Fruit fly (Drosophila melanogaster): ENCODE data around the gene mRpS11.

Gene mRpS11

dm6 chr3R:17072526-17073114 lies at the start of gene mRpS11, which contains the start of gene Ns1:
mRpS11 (plus strand) TSS chr3R:17072732.
Ns1 (minus strand) TSS chr3R:17072675.
- no peak for TF ChIP-seq usp (GFP tag; optimal IDR thresholded peaks at IDR 0.05)
- no peak for TF ChIP-seq Dll (optimal IDR thresholded peaks at IDR 0.05)
- TF ChIP-seq pan (optimal IDR thresholded peaks at IDR 0.05), result no peak
- no peak for TF ChIP-seq psq (optimal IDR thresholded peaks at IDR 0.05)
- TF ChIP-seq EcR (GFP tag; optimal IDR thresholded peaks at IDR 0.05), result no peak
- no peak for TF ChIP-seq CG8478 (optimal IDR thresholded peaks at IDR 0.05)

DNA sequence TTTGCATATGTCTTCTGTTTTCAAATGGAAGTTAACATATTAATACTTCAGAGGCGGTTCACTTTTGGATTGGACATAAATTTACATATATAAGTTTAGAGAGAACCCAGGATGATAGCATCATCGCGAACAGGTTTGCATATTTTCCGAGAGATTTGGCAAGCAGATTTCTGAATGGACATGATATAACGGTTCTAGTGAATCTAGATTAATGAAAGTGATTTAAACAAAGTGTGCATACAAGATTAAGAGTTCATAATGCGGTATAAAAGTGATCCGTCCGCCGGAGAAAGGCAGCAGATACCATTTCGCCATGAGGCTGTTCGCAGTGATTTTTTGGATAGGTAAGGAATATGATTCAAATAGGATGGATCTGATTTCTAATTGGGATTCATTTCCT lies 44.1 kb upstream of the mRpS11 start, which contains the start of gene CG5225:
Gene CG5225, plus strand, starts transcription at position 301 of the 400 bp plus-strand sequence.
- TF ChIP-seq EcR (GFP tag; optimal IDR thresholded peaks at IDR 0.05), result no peak

dm6 chr3R:17029796-17030195 lies 42.7 kb upstream of the mRpS11 start:
- TF ChIP-seq CG8478 (optimal IDR thresholded peaks at IDR 0.05) (no peak), Dll (optimal IDR thresholded peaks at IDR 0.05) (no peak), EcR (GFP tag; optimal IDR thresholded peaks at IDR 0.05) (no peak), usp (GFP tag; optimal IDR thresholded peaks at IDR 0.05) (no peak), psq (optimal IDR thresholded peaks at IDR 0.05) (no peak), pan (optimal IDR thresholded peaks at IDR 0.05) (no peak)

DNA sequence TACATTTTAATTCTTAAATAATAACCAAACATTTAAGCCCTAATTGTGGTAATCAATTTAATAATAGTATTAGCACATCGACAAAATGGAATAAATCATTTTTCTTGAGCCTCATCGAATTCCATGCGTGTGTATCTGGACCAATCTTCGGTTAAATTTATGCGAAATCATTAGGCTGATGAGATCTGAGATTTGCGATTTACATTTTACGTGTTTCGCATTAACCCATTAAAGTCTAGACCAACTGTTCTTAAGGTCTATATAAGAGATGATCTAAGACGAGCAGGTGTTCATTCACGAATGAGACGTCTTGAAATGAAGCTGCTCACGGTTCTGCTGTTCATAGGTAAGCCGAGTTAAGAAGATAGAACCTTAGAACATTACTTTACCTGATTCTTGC lies 41.0 kb upstream of the mRpS11 start, which contains the start of gene CG31268:
Gene CG31268, plus strand, starts transcription at position 301 of the 400 bp plus-strand sequence.
- TF ChIP-seq psq (optimal IDR thresholded peaks at IDR 0.05) (no peak), usp (GFP tag; optimal IDR thresholded peaks at IDR 0.05) (no peak), pan (optimal IDR thresholded peaks at IDR 0.05) (no peak), CG8478 (optimal IDR thresholded peaks at IDR 0.05) (no peak), Dll (optimal IDR thresholded peaks at IDR 0.05) (no peak), EcR (GFP tag; optimal IDR thresholded peaks at IDR 0.05) (no peak)

DNA sequence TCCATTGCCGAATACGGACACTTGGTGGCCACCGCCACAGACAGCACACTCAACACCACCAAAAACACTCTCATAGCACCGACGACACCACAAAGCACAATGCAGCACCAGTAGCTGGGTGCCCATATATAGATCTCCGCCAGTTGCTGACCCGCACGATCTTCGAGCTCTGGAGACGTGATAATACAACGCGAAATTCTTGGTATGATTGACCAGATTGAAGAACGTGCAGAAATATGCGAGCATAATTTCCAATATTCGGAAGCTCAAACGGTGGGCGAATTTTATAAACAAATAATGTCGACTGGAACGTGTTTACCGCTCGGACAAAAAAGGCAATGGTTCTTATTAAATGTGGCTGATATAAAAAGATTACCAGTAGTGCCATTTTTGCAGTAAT lies 36.6 kb upstream of the mRpS11 start, which contains the start of gene CG4009:
Gene CG4009, minus strand, starts transcription at position 101 of the 400 bp plus-strand sequence.
- no peak for TF ChIP-seq usp (GFP tag; optimal IDR thresholded peaks at IDR 0.05)
- no peak for TF ChIP-seq Dll (optimal IDR thresholded peaks at IDR 0.05)

- TF ChIP-seq EcR (GFP tag; optimal IDR thresholded peaks at IDR 0.05) (no peak), pan (optimal IDR thresholded peaks at IDR 0.05) (no peak), usp (GFP tag; optimal IDR thresholded peaks at IDR 0.05) (no peak), psq (optimal IDR thresholded peaks at IDR 0.05) (no peak), CG8478 (optimal IDR thresholded peaks at IDR 0.05) (no peak), Dll (optimal IDR thresholded peaks at IDR 0.05) (no peak)
Measured at dm6 chr3R:17039993-17040807, 32.3 kb upstream of the mRpS11 start, which contains the start of the genes CG18213 and Trm7-32. CG18213 (minus strand) TSS chr3R:17040203. Trm7-32 (plus strand) TSS chr3R:17040682.

dm6 chr3R:17042838-17043569 lies 29.5 kb upstream of the mRpS11 start, which contains the start of the genes bdwf and Patr-1:
bdwf (minus strand) TSS chr3R:17043136.
Patr-1 (plus strand) TSS chr3R:17043564.
- TF ChIP-seq Dll (optimal IDR thresholded peaks at IDR 0.05) (no peak), pan (optimal IDR thresholded peaks at IDR 0.05) (no peak), EcR (GFP tag; optimal IDR thresholded peaks at IDR 0.05) (no peak), CG8478 (optimal IDR thresholded peaks at IDR 0.05) (no peak), psq (optimal IDR thresholded peaks at IDR 0.05) (no peak), usp (GFP tag; optimal IDR thresholded peaks at IDR 0.05) (no peak)

DNA sequence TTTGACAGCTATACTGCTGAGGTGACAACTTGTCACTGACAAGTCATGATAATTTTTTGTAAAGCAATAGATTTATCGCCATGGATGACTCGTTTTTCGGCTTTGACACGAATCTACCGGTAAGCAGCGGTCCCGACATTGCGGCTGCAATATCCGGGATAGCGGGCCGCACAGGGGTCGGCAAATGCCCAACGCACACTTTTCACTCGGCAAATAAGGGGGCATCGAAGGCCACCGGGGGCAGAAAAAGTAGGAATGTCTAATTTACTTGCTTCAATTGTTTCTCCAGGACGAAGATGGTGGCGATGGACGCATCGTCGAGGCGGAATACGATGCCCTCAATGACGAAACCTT lies 29.0 kb upstream of the mRpS11 start:
- TF ChIP-seq CG8478 (optimal IDR thresholded peaks at IDR 0.05) (no peak), usp (GFP tag; optimal IDR thresholded peaks at IDR 0.05) (no peak), Dll (optimal IDR thresholded peaks at IDR 0.05) (no peak), psq (optimal IDR thresholded peaks at IDR 0.05) (no peak), pan (optimal IDR thresholded peaks at IDR 0.05) (no peak), EcR (GFP tag; optimal IDR thresholded peaks at IDR 0.05) (no peak)

- TF ChIP-seq pan (optimal IDR thresholded peaks at IDR 0.05) (no peak), psq (optimal IDR thresholded peaks at IDR 0.05) (no peak), Dll (optimal IDR thresholded peaks at IDR 0.05) (no peak), EcR (GFP tag; optimal IDR thresholded peaks at IDR 0.05) (no peak), CG8478 (optimal IDR thresholded peaks at IDR 0.05) (no peak), usp (GFP tag; optimal IDR thresholded peaks at IDR 0.05) (no peak)
Measured at dm6 chr3R:17048867-17049266, 23.7 kb upstream of the mRpS11 start.

DNA sequence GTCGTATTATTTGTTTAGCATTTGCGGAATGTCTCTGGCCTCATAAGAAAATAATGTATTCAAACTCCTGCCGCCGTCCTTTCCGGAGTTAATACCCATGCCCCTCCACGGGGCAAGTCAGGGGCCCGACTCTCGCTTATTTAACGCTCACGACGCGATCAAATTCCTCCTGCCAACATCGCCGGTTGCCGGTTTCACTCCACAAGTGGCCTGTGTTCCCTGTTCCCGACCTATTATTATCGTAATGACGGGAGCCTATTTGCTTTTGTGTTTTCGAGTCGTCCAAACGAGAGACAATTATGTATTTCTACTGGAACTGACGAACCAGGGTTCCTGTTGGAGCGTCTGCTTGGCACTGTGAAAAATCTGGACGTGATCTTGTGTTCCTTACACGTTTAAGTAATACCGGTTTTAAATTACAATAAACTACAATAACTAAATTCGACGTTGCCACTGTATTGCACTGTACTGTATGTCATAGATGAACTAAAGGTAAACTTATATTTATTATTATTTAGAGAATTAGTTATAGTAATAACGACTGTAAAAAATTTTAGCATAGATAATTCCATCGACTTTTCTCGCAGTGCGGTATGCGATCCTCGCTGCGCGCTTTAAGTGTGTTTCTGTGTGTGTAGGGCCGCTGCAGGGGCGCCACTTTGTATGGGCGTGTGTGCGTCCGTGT lies 19.9 kb upstream of the mRpS11 start:
- no peak for TF ChIP-seq pan (optimal IDR thresholded peaks at IDR 0.05)
- no peak for TF ChIP-seq psq (optimal IDR thresholded peaks at IDR 0.05)
- peak; percentile 37 for TF ChIP-seq Dll (optimal IDR thresholded peaks at IDR 0.05)

dm6 chr3R:17053415-17054177 lies 18.9 kb upstream of the mRpS11 start, which contains the start of gene Dad:
Dad (plus strand) TSS chr3R:17054007.
- peak; percentile 90 for TF ChIP-seq Dll (optimal IDR thresholded peaks at IDR 0.05)
- no peak for TF ChIP-seq usp (GFP tag; optimal IDR thresholded peaks at IDR 0.05)
- no peak for TF ChIP-seq EcR (GFP tag; optimal IDR thresholded peaks at IDR 0.05)
- no peak for TF ChIP-seq pan (optimal IDR thresholded peaks at IDR 0.05)
